Worm (Caenorhabditis elegans) whole organism, L1 larva: ENCODE results near the gene frpr-12.

Experiments used
- C16A3.4 ChIP-seq: fragments of 150-350 bp; optimal IDR thresholded peaks from 2 replicates; lab custom pipeline; 2014; ENCODE audit warnings: missing biosample characterization, missing genetic modification characterization
- fos-1 ChIP-seq: fragments of 150-350 bp; optimal IDR thresholded peaks from 2 replicates; lab custom pipeline; 2014; ENCODE audit warnings: missing biosample characterization, missing genetic modification characterization
- irx-1 ChIP-seq: sonication (generic microtip); optimal IDR thresholded peaks from 2 replicates; lab custom pipeline; 2016; ENCODE audit warnings: missing genetic modification characterization, missing compliant biosample characterization
- lin-39 ChIP-seq: fragments of 150-350 bp; optimal IDR thresholded peaks from 2 replicates; lab custom pipeline; 2014; ENCODE audit warnings: missing biosample characterization, missing genetic modification reagents, missing genetic modification characterization
- nhr-12 ChIP-seq: sonication (generic microtip); optimal IDR thresholded peaks from 2 replicates; lab custom pipeline; 2017; ENCODE audit warnings: missing biosample characterization, missing genetic modification characterization

DNA sequence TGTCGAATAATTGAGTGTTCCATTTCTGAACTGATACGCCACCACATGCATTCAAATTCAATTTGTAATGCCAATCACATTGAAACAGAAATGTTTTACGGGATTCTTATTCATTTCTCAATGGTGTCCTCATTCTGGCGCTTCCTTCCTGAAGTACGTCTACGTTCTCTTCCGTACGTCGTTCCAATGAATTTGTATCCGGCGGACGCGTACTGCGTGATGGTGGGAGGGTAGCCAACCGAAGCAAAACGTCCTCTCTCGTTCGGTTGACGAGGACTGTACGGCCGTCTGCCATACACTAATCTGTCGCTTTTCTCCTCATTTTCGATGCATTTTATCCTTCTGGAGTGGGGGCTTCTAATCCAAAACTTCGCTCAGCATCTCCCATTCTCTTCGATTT is 47.1 kb downstream of the frpr-12 start:
- TF ChIP-seq fos-1 (no peak), irx-1 (tag; lab: Kevin White, UChicago) (no peak), C16A3.4 (tag; lab: Kevin White, UChicago) (no peak), nhr-12 (no peak), lin-39 (no peak)
